Worm (Caenorhabditis elegans) whole organism, young adult: ENCODE measurements around the gene T26G10.5.
A peak's percentile ranks its signal among the peaks of the same experiment; 100 is the strongest.

ENCODE experiments used
- B0035.1 ChIP-seq: sonication (generic microtip); optimal IDR thresholded peaks from 2 replicates; lab custom pipeline; 2016; ENCODE audit warnings: missing genetic modification characterization, mild to moderate bottlenecking, missing compliant biosample characterization, missing genotype, missing genetic modification reagents
- B0336.3 ChIP-seq: fragments of 200-800 bp; sonication (Bioruptor generic); IDR thresholded peaks from 2 replicates; pipeline ENCODE4 v1.3.6; 2022; ENCODE audit warnings: missing genetic modification characterization, missing compliant biosample characterization
- F22D6.2 ChIP-seq: sonication (generic microtip); optimal IDR thresholded peaks from 2 replicates; lab custom pipeline; 2016; ENCODE audit warnings: mild to moderate bottlenecking, missing genetic modification characterization, missing compliant biosample characterization
- F33H1.4 ChIP-seq: fragments of 200-800 bp; sonication (Bioruptor generic); IDR thresholded peaks from 2 replicates; pipeline ENCODE4 v1.3.6; 2022; ENCODE audit warnings: missing genetic modification reagents, missing genetic modification characterization, missing compliant biosample characterization
- F49E8.2 ChIP-seq: sonication (generic microtip); optimal IDR thresholded peaks from 3 replicates; lab custom pipeline; 2017; ENCODE audit warnings: missing genetic modification characterization, mild to moderate bottlenecking, missing compliant biosample characterization, antibody characterized with exemption, moderate library complexity; ENCODE audit not compliant: insufficient read depth
- F57C9.4 ChIP-seq: sonication (generic microtip); optimal IDR thresholded peaks from 2 replicates; lab custom pipeline; 2017; ENCODE audit warnings: mild to moderate bottlenecking, missing genetic modification characterization, missing compliant biosample characterization
- K12H6.12 ChIP-seq: fragments of 200-800 bp; sonication (Bioruptor generic); optimal IDR thresholded peaks from 2 replicates; lab custom pipeline; 2018; ENCODE audit warnings: mild to moderate bottlenecking, missing genetic modification characterization, missing compliant biosample characterization
- Y53F4B.3 ChIP-seq: fragments of 200-800 bp; sonication (Bioruptor generic); IDR thresholded peaks from 2 replicates; pipeline ENCODE4 v1.3.6; 2022; ENCODE audit warnings: missing genetic modification reagents, missing genetic modification characterization, missing compliant biosample characterization
- Y67H2A.10 ChIP-seq: fragments of 200-800 bp; sonication (Bioruptor generic); conservative IDR thresholded peaks from 2 replicates; pipeline ENCODE4 v1.3.6; 2022; ENCODE audit warnings: missing genetic modification reagents, missing genetic modification characterization, missing compliant biosample characterization
- ZK185.1 ChIP-seq: sonication (generic microtip); optimal IDR thresholded peaks from 2 replicates; lab custom pipeline; 2016; ENCODE audit warnings: mild to moderate bottlenecking, missing genetic modification characterization, missing compliant biosample characterization; ENCODE audit not compliant: poor library complexity, severe bottlenecking
- ama-1 ChIP-seq, 3 experiments: fragments of 150-350 bp in 1 of 3; sonication (generic microtip) in 2 of 3; optimal IDR thresholded peaks; 2 replicates each; lab custom pipeline; 2014 to 2018; ENCODE audit warnings: missing biosample characterization in 2 of 3, missing genetic modification characterization in 2 of 3, missing genetic modification reagents in 2 of 3
- athp-1 ChIP-seq: sonication (generic microtip); optimal IDR thresholded peaks from 2 replicates; lab custom pipeline; 2017; ENCODE audit warnings: mild to moderate bottlenecking, missing genetic modification characterization, missing compliant biosample characterization
- cebp-1 ChIP-seq, 2 experiments: fragments of 200-800 bp in 1 of 2; sonication (Bioruptor generic) in 1 of 2; sonication (generic microtip) in 1 of 2; IDR thresholded peaks in 1 of 2; optimal IDR thresholded peaks in 1 of 2; 2 replicates each; pipeline versions ENCODE4 v1.3.6 to Lab custom; 2017 to 2022; ENCODE audit warnings: missing compliant biosample characterization in 2 of 2, missing genetic modification characterization in 2 of 2, mild to moderate bottlenecking in 1 of 2, missing genetic modification reagents in 1 of 2, moderate library complexity in 1 of 2
- ceh-27 ChIP-seq: fragments of 200-800 bp; sonication (Bioruptor generic); optimal IDR thresholded peaks from 2 replicates; lab custom pipeline; 2018; ENCODE audit warnings: mild to moderate bottlenecking, missing genetic modification characterization, moderate library complexity, missing compliant biosample characterization
- dox-1 ChIP-seq: fragments of 200-800 bp; sonication (Bioruptor generic); IDR thresholded peaks from 2 replicates; pipeline ENCODE4 v1.3.6; 2022; ENCODE audit warnings: missing genetic modification reagents, missing genetic modification characterization, missing compliant biosample characterization
- ets-4 ChIP-seq: fragments of 200-800 bp; sonication (Bioruptor generic); optimal IDR thresholded peaks from 2 replicates; lab custom pipeline; 2018; ENCODE audit warnings: mild to moderate bottlenecking, missing genetic modification characterization, missing compliant biosample characterization
- gei-17 ChIP-seq: fragments of 200-800 bp; sonication (Bioruptor generic); optimal IDR thresholded peaks from 2 replicates; lab custom pipeline; 2018; ENCODE audit warnings: mild to moderate bottlenecking, missing genetic modification characterization, missing compliant biosample characterization
- hlh-12 ChIP-seq: sonication (generic microtip); optimal IDR thresholded peaks from 2 replicates; lab custom pipeline; 2016; ENCODE audit warnings: missing genetic modification characterization, missing compliant biosample characterization
- hmg-1.2 ChIP-seq: fragments of 200-800 bp; sonication (Bioruptor generic); IDR thresholded peaks from 2 replicates; pipeline ENCODE4 v1.3.6; 2022; ENCODE audit warnings: missing genetic modification reagents, missing genetic modification characterization, missing compliant biosample characterization
- hrde-1 ChIP-seq: sonication (generic microtip); optimal IDR thresholded peaks from 2 replicates; lab custom pipeline; 2016; ENCODE audit warnings: missing genetic modification characterization, mild to moderate bottlenecking, missing compliant biosample characterization, moderate library complexity, missing genotype, missing genetic modification reagents, borderline replicate concordance
- hsf-1 ChIP-seq: fragments of 200-800 bp; sonication (Bioruptor generic); IDR thresholded peaks from 2 replicates; pipeline ENCODE4 v1.3.6; 2022; ENCODE audit warnings: missing genetic modification reagents, missing genetic modification characterization, missing compliant biosample characterization
- let-607 ChIP-seq, 2 experiments: fragments of 200-800 bp in 1 of 2; sonication (Bioruptor generic) in 1 of 2; sonication (generic microtip) in 1 of 2; optimal IDR thresholded peaks; 2 replicates each; lab custom pipeline; 2016 to 2018; ENCODE audit warnings: mild to moderate bottlenecking in 2 of 2, missing compliant biosample characterization in 2 of 2, missing genetic modification characterization in 2 of 2, moderate library complexity in 2 of 2, missing genotype in 1 of 2
- lin-26 ChIP-seq: fragments of 200-800 bp; sonication (Bioruptor generic); IDR thresholded peaks from 2 replicates; pipeline ENCODE4 v1.3.6; 2022; ENCODE audit warnings: missing genetic modification reagents, missing genetic modification characterization, missing compliant biosample characterization
- lin-35 ChIP-seq, 3 experiments: fragments of 150-350 bp in 2 of 3; sonication (generic microtip) in 1 of 3; optimal IDR thresholded peaks; 2 replicates each; lab custom pipeline; 2014 to 2018; ENCODE audit warnings: missing biosample characterization in 3 of 3, missing genetic modification characterization in 3 of 3, missing genetic modification reagents in 3 of 3
- lin-40 ChIP-seq: sonication (generic microtip); optimal IDR thresholded peaks from 2 replicates; lab custom pipeline; 2016; ENCODE audit warnings: missing genetic modification characterization, mild to moderate bottlenecking, missing compliant biosample characterization, missing genotype, missing genetic modification reagents
- lin-54 ChIP-seq: fragments of 200-800 bp; sonication (Bioruptor generic); optimal IDR thresholded peaks from 2 replicates; lab custom pipeline; 2018; ENCODE audit warnings: mild to moderate bottlenecking, missing genetic modification characterization, missing compliant biosample characterization
- lsl-1 ChIP-seq: fragments of 200-800 bp; sonication (Bioruptor generic); optimal IDR thresholded peaks from 2 replicates; lab custom pipeline; 2018; ENCODE audit warnings: mild to moderate bottlenecking, missing genetic modification characterization, moderate library complexity, missing compliant biosample characterization
- madf-10 ChIP-seq: sonication (generic microtip); optimal IDR thresholded peaks from 2 replicates; lab custom pipeline; 2016; ENCODE audit warnings: mild to moderate bottlenecking, missing genetic modification characterization, missing compliant biosample characterization
- madf-3 ChIP-seq: fragments of 200-800 bp; sonication (Bioruptor generic); IDR thresholded peaks from 2 replicates; pipeline ENCODE4 v1.3.6; 2022; ENCODE audit warnings: missing genetic modification reagents, missing genetic modification characterization, missing compliant biosample characterization
- madf-6 ChIP-seq: fragments of 200-800 bp; sonication (Bioruptor generic); IDR thresholded peaks from 2 replicates; pipeline ENCODE4 v1.3.6; 2022; ENCODE audit warnings: missing genetic modification reagents, missing genetic modification characterization, missing compliant biosample characterization
- mcd-1 ChIP-seq: fragments of 200-800 bp; sonication (Bioruptor generic); IDR thresholded peaks from 2 replicates; pipeline ENCODE4 v1.3.6; 2022; ENCODE audit warnings: missing genetic modification reagents, missing genetic modification characterization, missing compliant biosample characterization
- mel-28 ChIP-seq: sonication (generic microtip); optimal IDR thresholded peaks from 2 replicates; lab custom pipeline; 2016; ENCODE audit warnings: borderline replicate concordance, mild to moderate bottlenecking, missing genetic modification characterization, missing compliant biosample characterization
- mxl-1 ChIP-seq: sonication (generic microtip); optimal IDR thresholded peaks from 2 replicates; lab custom pipeline; 2016; ENCODE audit warnings: missing genetic modification characterization, missing compliant biosample characterization
- nfya-1 ChIP-seq: sonication (generic microtip); optimal IDR thresholded peaks from 2 replicates; lab custom pipeline; 2017; ENCODE audit warnings: antibody characterized with exemption, missing compliant biosample characterization, missing genetic modification characterization, borderline replicate concordance; ENCODE audit not compliant: insufficient read depth
- rec-8 ChIP-seq, 2 experiments: sonication (generic microtip); optimal IDR thresholded peaks; 2 replicates each; lab custom pipeline; 2016; ENCODE audit warnings: mild to moderate bottlenecking in 2 of 2, missing genetic modification characterization in 2 of 2, missing genetic modification reagents in 2 of 2, missing genotype in 2 of 2, missing biosample characterization in 1 of 2, missing compliant biosample characterization in 1 of 2, moderate library complexity in 1 of 2
- repo-1 ChIP-seq: sonication (generic microtip); optimal IDR thresholded peaks from 2 replicates; lab custom pipeline; 2017; ENCODE audit warnings: mild to moderate bottlenecking, missing genetic modification characterization, missing compliant biosample characterization
- snpc-1.1 ChIP-seq: sonication (generic microtip); optimal IDR thresholded peaks from 2 replicates; lab custom pipeline; 2017; ENCODE audit warnings: missing genetic modification characterization, mild to moderate bottlenecking, missing compliant biosample characterization, antibody characterized with exemption, moderate library complexity, missing genotype, missing genetic modification reagents; ENCODE audit not compliant: insufficient read depth
- snpc-1.3 ChIP-seq: sonication (generic microtip); optimal IDR thresholded peaks from 2 replicates; lab custom pipeline; 2017; ENCODE audit warnings: missing genetic modification characterization, mild to moderate bottlenecking, missing compliant biosample characterization, antibody characterized with exemption, moderate library complexity, missing genotype, missing genetic modification reagents; ENCODE audit not compliant: insufficient read depth
- snpc-4 ChIP-seq, 5 experiments: fragments of 150-350 bp in 1 of 5; sonication (generic microtip) in 4 of 5; optimal IDR thresholded peaks; 2 replicates each; lab custom pipeline; 2014 to 2018; ENCODE audit warnings: missing genetic modification characterization in 5 of 5, missing biosample characterization in 3 of 5, antibody characterized with exemption in 2 of 5, mild to moderate bottlenecking in 2 of 5, missing compliant biosample characterization in 2 of 5, missing genotype in 2 of 5, moderate library complexity in 2 of 5, missing genetic modification reagents in 1 of 5
- unc-130 ChIP-seq: sonication (generic microtip); optimal IDR thresholded peaks from 2 replicates; lab custom pipeline; 2016; ENCODE audit warnings: missing genetic modification reagents, missing genetic modification characterization, missing compliant biosample characterization
- zim-3 ChIP-seq: sonication (generic microtip); optimal IDR thresholded peaks from 2 replicates; lab custom pipeline; 2017; ENCODE audit warnings: mild to moderate bottlenecking, missing genetic modification characterization, moderate library complexity, missing compliant biosample characterization

The T26G10.5 gene

DNA sequence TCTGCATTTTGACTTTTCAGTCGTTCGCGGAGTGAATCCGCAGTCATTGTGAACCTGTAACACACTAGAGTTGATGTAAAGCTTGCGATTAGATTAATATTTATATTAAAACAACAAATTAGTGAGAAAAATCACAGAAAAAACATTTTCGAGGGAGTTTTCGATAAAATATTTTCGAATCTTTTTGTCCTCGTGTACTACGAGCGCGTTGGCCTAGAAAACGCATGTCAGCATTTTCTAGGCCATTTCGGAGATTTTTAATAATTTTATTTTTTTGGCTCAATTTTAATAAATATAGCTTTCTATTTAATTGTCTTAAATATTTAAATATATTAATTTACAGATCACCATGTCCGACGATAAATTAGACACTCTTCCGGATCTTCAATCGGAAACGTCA lies 39.2 kb upstream of the T26G10.5 start, which contains the start of gene B0464.9:
B0464.9 (plus strand) TSS at position 344 of the 400 bp plus-strand sequence.
- TF ChIP-seq K12H6.12 (tag; lab: Kevin White, UChicago) = peak; percentile 8
- peak in 1 of 2 experiments; percentile 50 for TF ChIP-seq let-607 (tag; optimal IDR thresholded peaks at IDR 0.05; lab: Kevin White, UChicago)
- TF ChIP-seq unc-130 (GFP tag; lab: Kevin White, UChicago) = peak; percentile 70
- TF ChIP-seq hrde-1 (tag; lab: Kevin White, UChicago) = peak; percentile 9
- TF ChIP-seq lin-54 = peak; percentile 46
- TF ChIP-seq Y67H2A.10 (GFP tag; lab: Robert Waterston, UW) = no peak
- TF ChIP-seq ZK185.1 (tag; lab: Kevin White, UChicago) = peak; percentile 84
- TF ChIP-seq madf-10 (tag; lab: Kevin White, UChicago) = peak; percentile 24
- peak; percentile 41; the same call in 1 of the 2 replicates for TF ChIP-seq madf-6
- TF ChIP-seq rec-8 (tag; optimal IDR thresholded peaks at IDR 0.05; lab: Kevin White, UChicago) = peak in 1 of 2 experiments; percentile 29
- no peak for TF ChIP-seq gei-17 (GFP tag; lab: Kevin White, UChicago)
- no peak for TF ChIP-seq ets-4 (GFP tag; lab: Kevin White, UChicago)
- no peak for TF ChIP-seq snpc-4 (GFP tag; optimal IDR thresholded peaks at IDR 0.05; lab: Kevin White, UChicago)
- TF ChIP-seq snpc-4 (tag; optimal IDR thresholded peaks at IDR 0.05; lab: Kevin White, UChicago) = peak in 1 of 4 experiments; percentile 36
- 0 out of 2 replicates have a peak, but pooled peaks have one; percentile 9 for TF ChIP-seq dox-1
- TF ChIP-seq F22D6.2 (tag; lab: Kevin White, UChicago) = peak; percentile 21
- TF ChIP-seq lin-40 = peak; percentile 33
- TF ChIP-seq repo-1 (tag; lab: Kevin White, UChicago) = no peak
- TF ChIP-seq ama-1 (optimal IDR thresholded peaks at IDR 0.05; lab: Kevin White, UChicago) = no peak
- no peak for TF ChIP-seq ama-1 (GFP tag; optimal IDR thresholded peaks at IDR 0.05; lab: Kevin White, UChicago)
- peak; percentile 75 for TF ChIP-seq mcd-1 (GFP tag; lab: Robert Waterston, UW)
- TF ChIP-seq lin-35 (GFP tag; optimal IDR thresholded peaks at IDR 0.05; lab: Kevin White, UChicago) = peak in 1 of 3 experiments; percentile 45
- TF ChIP-seq lsl-1 = peak; percentile 24
- no peak for TF ChIP-seq hsf-1 (GFP tag; lab: Robert Waterston, UW)
- no peak for TF ChIP-seq cebp-1 (GFP tag; IDR thresholded peaks at IDR 0.05; lab: Robert Waterston, UW)
- TF ChIP-seq cebp-1 (tag; optimal IDR thresholded peaks at IDR 0.05; lab: Kevin White, UChicago) = peak; percentile 22
- peak; percentile 42 for TF ChIP-seq ceh-27 (GFP tag; lab: Kevin White, UChicago)
- no peak for TF ChIP-seq athp-1 (tag; lab: Kevin White, UChicago)

DNA sequence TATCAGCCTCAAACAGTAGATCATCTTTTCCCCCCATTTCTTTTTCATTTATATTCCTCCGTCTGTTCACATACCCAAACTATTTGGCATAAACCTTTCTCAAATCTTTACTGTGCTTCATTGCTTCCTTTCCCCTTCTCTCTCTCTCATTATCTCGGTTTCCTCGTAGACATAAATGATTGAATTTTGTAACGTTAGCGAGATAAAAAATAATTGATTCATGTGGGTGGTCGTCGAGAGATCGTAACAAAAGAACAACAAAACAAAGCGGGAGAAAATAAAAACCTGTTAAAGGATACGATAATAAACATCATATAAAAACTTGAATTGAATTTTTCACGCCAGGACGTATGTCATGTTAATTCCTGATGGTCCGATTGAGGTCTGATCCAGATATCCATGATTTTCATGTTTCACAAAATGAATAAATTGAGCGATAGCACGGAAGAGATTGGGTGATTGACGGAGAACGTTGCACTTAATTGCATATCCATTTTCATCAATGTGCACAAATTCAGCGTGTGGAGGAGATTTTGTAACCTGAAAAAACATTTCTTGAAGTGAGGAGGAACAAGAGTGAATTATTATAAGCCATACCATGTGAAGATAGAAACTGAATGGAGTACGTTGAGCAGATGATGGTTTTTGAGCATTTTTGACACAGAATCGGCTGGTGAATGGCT lies 36.7 kb upstream of the T26G10.5 start:
- TF ChIP-seq snpc-4 (GFP tag; optimal IDR thresholded peaks at IDR 0.05; lab: Kevin White, UChicago) (no peak), snpc-4 (tag; optimal IDR thresholded peaks at IDR 0.05; lab: Kevin White, UChicago) (peak in 1 of 4 experiments; percentile 40), B0035.1 (tag; lab: Kevin White, UChicago) (peak; percentile 20), F33H1.4 (GFP tag; lab: Robert Waterston, UW) (no peak), B0336.3 (peak; percentile 89), madf-10 (tag; lab: Kevin White, UChicago) (no peak), hmg-1.2 (GFP tag; lab: Robert Waterston, UW) (no peak), F57C9.4 (tag; lab: Kevin White, UChicago) (no peak), lin-54 (peak; percentile 48), snpc-1.1 (tag; lab: Kevin White, UChicago) (peak; percentile 33), mcd-1 (GFP tag; lab: Robert Waterston, UW) (0 out of 2 replicates have a peak, but pooled peaks have one; percentile 20), snpc-1.3 (peak; percentile 37), madf-3 (GFP tag; lab: Robert Waterston, UW) (no peak), ceh-27 (GFP tag; lab: Kevin White, UChicago) (no peak), Y53F4B.3 (GFP tag; lab: Robert Waterston, UW) (0 out of 2 replicates have a peak, but pooled peaks have one; percentile 22), hlh-12 (no peak), nfya-1 (tag; lab: Kevin White, UChicago) (no peak), mxl-1 (tag; lab: Kevin White, UChicago) (no peak), mel-28 (tag; lab: Kevin White, UChicago) (peak; percentile 52), zim-3 (tag; lab: Kevin White, UChicago) (no peak), F49E8.2 (tag; lab: Kevin White, UChicago) (peak; percentile 58), lin-26 (no peak), madf-6 (peak; percentile 41; the same call in 1 of the 2 replicates)
